Worm (Caenorhabditis elegans) whole organism, L1 larva: Measurements from ENCODE around the gene grl-15.

Experiments used
- fos-1 ChIP-seq: fragments of 150-350 bp; optimal IDR thresholded peaks from 2 replicates; lab custom pipeline; 2014; ENCODE audit warnings: missing biosample characterization, missing genetic modification characterization
- lin-15B ChIP-seq: fragments of 150-350 bp; sonication (generic microtip); optimal IDR thresholded peaks from 3 replicates; lab custom pipeline; 2014; ENCODE audit warnings: missing biosample characterization, missing genetic modification characterization
- lin-39 ChIP-seq: fragments of 150-350 bp; optimal IDR thresholded peaks from 2 replicates; lab custom pipeline; 2014; ENCODE audit warnings: missing biosample characterization, missing genetic modification reagents, missing genetic modification characterization
- mab-9 ChIP-seq: fragments of 200-800 bp; sonication (Bioruptor generic); IDR thresholded peaks from 2 replicates; pipeline ENCODE4 v1.3.6; 2022; ENCODE audit warnings: missing genetic modification reagents, missing genetic modification characterization, missing compliant biosample characterization
- nhr-28 ChIP-seq: fragments of 150-350 bp; optimal IDR thresholded peaks from 2 replicates; lab custom pipeline; 2014; ENCODE audit warnings: missing biosample characterization, missing genetic modification characterization

DNA sequence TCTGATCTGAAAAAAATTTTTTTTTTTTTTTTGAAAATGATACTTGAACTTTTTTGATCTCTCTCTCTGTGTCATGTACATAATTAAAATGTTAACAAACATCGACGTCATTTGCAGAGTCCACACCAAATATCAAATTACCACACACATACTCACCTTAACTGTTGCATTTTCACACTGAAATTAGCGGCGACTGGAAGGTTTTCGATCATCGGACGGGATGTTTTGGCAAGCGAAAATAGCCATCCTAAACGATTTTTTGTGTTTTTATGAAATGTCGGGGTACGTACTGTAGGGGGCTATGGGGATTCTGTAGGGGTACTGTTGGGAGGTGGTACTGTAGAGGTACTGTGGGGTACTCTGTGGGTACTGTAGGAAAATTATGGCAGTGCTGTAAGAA, 37.7 kb downstream of the grl-15 start:
- TF ChIP-seq lin-39 (tag; lab: Kevin White, UChicago) (no peak), lin-15B (tag; lab: Kevin White, UChicago) (no peak), fos-1 (no peak), mab-9 (no peak), nhr-28 (tag; lab: Kevin White, UChicago) (no peak)
